Worm (Caenorhabditis elegans) whole organism, mixed stage, embryonic: ENCODE measurements around the gene clec-175.

ENCODE experiments used
- blmp-1 ChIP-seq: fragments of 150-350 bp; optimal IDR thresholded peaks from 2 replicates; lab custom pipeline; 2014; ENCODE audit warnings: missing biosample characterization, missing genetic modification characterization
- hlh-1 ChIP-seq: fragments of 150-350 bp; optimal IDR thresholded peaks from 2 replicates; lab custom pipeline; 2014; ENCODE audit warnings: missing biosample characterization, missing genetic modification reagents, missing genetic modification characterization
- lin-13 ChIP-seq: fragments of 150-350 bp; optimal IDR thresholded peaks from 2 replicates; lab custom pipeline; 2014; ENCODE audit warnings: missing biosample characterization, missing genetic modification characterization
- lsy-2 ChIP-seq: fragments of 150-350 bp; optimal IDR thresholded peaks from 2 replicates; lab custom pipeline; 2014; ENCODE audit warnings: missing biosample characterization, missing genetic modification characterization
- mep-1 ChIP-seq: fragments of 150-350 bp; optimal IDR thresholded peaks from 2 replicates; lab custom pipeline; 2017; ENCODE audit warnings: missing biosample characterization, missing genetic modification reagents, missing genetic modification characterization, inconsistent platforms
- nhr-12 ChIP-seq: fragments of 150-350 bp; optimal IDR thresholded peaks from 2 replicates; lab custom pipeline; 2014; ENCODE audit warnings: missing biosample characterization, missing genetic modification characterization
- nhr-28 ChIP-seq: fragments of 150-350 bp; optimal IDR thresholded peaks from 2 replicates; lab custom pipeline; 2014; ENCODE audit warnings: missing biosample characterization, missing genetic modification characterization
- unc-62 ChIP-seq: fragments of 150-350 bp; optimal IDR thresholded peaks from 2 replicates; lab custom pipeline; 2014; ENCODE audit warnings: missing biosample characterization, missing genetic modification reagents, missing genetic modification characterization

ce11 chrIV:4422029-4422428 is at the start of gene clec-175:
- TF ChIP-seq hlh-1 (tag; lab: Kevin White, UChicago) = no peak
- no peak for TF ChIP-seq blmp-1 (tag; lab: Kevin White, UChicago)
- TF ChIP-seq mep-1 (tag; lab: Kevin White, UChicago) = no peak
- TF ChIP-seq lsy-2 (tag; lab: Kevin White, UChicago) = no peak
- TF ChIP-seq nhr-28 (tag; lab: Kevin White, UChicago) = no peak
- no peak for TF ChIP-seq lin-13 (tag; lab: Kevin White, UChicago)
- no peak for TF ChIP-seq nhr-12 (tag; lab: Kevin White, UChicago)
- no peak for TF ChIP-seq unc-62
